Fruit fly (Drosophila melanogaster): ENCODE measurements around the gene rg.

Gene rg

dm6 chrX:5041525-5042454, 43.8 kb upstream of the rg start (continued):
- peak; percentile 77; the same call in 2 of the 3 replicates for TF ChIP-seq CG6175 (GFP tag; IDR thresholded peaks at IDR 0.05)
- no peak for TF ChIP-seq B-H2 (GFP tag; optimal IDR thresholded peaks at IDR 0.05)
- 0 out of 2 replicates have a peak, but pooled peaks have one; percentile 18 for TF ChIP-seq Rx (GFP tag; IDR thresholded peaks at IDR 0.05)
- no peak for TF ChIP-seq CG8089 (GFP tag; optimal IDR thresholded peaks at IDR 0.05)
- no peak for TF ChIP-seq Stat92E (GFP tag; optimal IDR thresholded peaks at IDR 0.05)
- no peak for TF ChIP-seq Camta (GFP tag; optimal IDR thresholded peaks at IDR 0.05)
- TF ChIP-seq CG17361 (GFP tag; IDR thresholded peaks at IDR 0.05), result 0 out of 3 replicates have a peak, but pooled peaks have one; percentile 20
- no peak for TF ChIP-seq zen2 (GFP tag; IDR thresholded peaks at IDR 0.05; ENCODE audit: partially characterized antibody)
- TF ChIP-seq CG10267 (tag; optimal IDR thresholded peaks at IDR 0.05), result peak; percentile 33
- TF ChIP-seq Meics (GFP tag; optimal IDR thresholded peaks at IDR 0.05), result peak; percentile 67
- no peak for TF ChIP-seq salm (tag; optimal IDR thresholded peaks at IDR 0.05)
- no peak for TF ChIP-seq Myb (GFP tag; optimal IDR thresholded peaks at IDR 0.05)
- TF ChIP-seq Hsf (GFP tag; optimal IDR thresholded peaks at IDR 0.05), result peak; percentile 18
- TF ChIP-seq ftz-f1 (GFP tag; optimal IDR thresholded peaks at IDR 0.05), result no peak
- TF ChIP-seq CG14050 (GFP tag; IDR thresholded peaks at IDR 0.05), result peak; percentile 59; the same call in 2 of the 3 replicates
- no peak for TF ChIP-seq CG17912 (GFP tag; optimal IDR thresholded peaks at IDR 0.05)
- peak; percentile 18; the same call in 1 of the 2 replicates for TF ChIP-seq CG11696 (GFP tag; IDR thresholded peaks at IDR 0.05)
- TF ChIP-seq Fer2 (tag; optimal IDR thresholded peaks at IDR 0.05), result no peak
- no peak for TF ChIP-seq CG2129 (GFP tag; IDR thresholded peaks at IDR 0.05; ENCODE audit: partially characterized antibody)
- no peak for TF ChIP-seq dm (GFP tag; optimal IDR thresholded peaks at IDR 0.05)
- TF ChIP-seq CG7987 (GFP tag; optimal IDR thresholded peaks at IDR 0.05), result no peak
- TF ChIP-seq da (GFP tag; optimal IDR thresholded peaks at IDR 0.05), result no peak
- TF ChIP-seq CG10209 (GFP tag; optimal IDR thresholded peaks at IDR 0.05), result peak; percentile 56
- no peak for TF ChIP-seq Ets97D (GFP tag; optimal IDR thresholded peaks at IDR 0.05)
- peak; percentile 73 for TF ChIP-seq CG9215 (GFP tag; IDR thresholded peaks at IDR 0.05)
- peak; percentile 16 for TF ChIP-seq ewg (GFP tag; optimal IDR thresholded peaks at IDR 0.05)
- TF ChIP-seq MTF-1 (GFP tag; optimal IDR thresholded peaks at IDR 0.05; ENCODE audit: borderline replicate concordance), result no peak
- TF ChIP-seq nau (GFP tag; optimal IDR thresholded peaks at IDR 0.05), result peak; percentile 19
- peak; percentile 42 for TF ChIP-seq bab2 (GFP tag; optimal IDR thresholded peaks at IDR 0.05)
- no peak for TF ChIP-seq CG11723 (GFP tag; optimal IDR thresholded peaks at IDR 0.05)
- TF ChIP-seq CoRest (tag; optimal IDR thresholded peaks at IDR 0.05), result peak; percentile 63
- TF ChIP-seq CG16863 (GFP tag; optimal IDR thresholded peaks at IDR 0.05), result no peak
- TF ChIP-seq hbn (GFP tag; IDR thresholded peaks at IDR 0.05; ENCODE audit: partially characterized antibody), result no peak
- peak; percentile 25 for TF ChIP-seq CG13624 (GFP tag; optimal IDR thresholded peaks at IDR 0.05)
- peak; percentile 90 for TF ChIP-seq CG14014 (GFP tag; IDR thresholded peaks at IDR 0.05)
- no peak for TF ChIP-seq Hr78 (GFP tag; optimal IDR thresholded peaks at IDR 0.05)
- peak in 1 of 2 experiments; percentile 45 for TF ChIP-seq eve (GFP tag; optimal IDR thresholded peaks at IDR 0.05)
- no peak for TF ChIP-seq amos (GFP tag; IDR thresholded peaks at IDR 0.05; ENCODE audit: partially characterized antibody)
- TF ChIP-seq CG9609 (GFP tag; optimal IDR thresholded peaks at IDR 0.05), result no peak
- TF ChIP-seq CG6683 (GFP tag; optimal IDR thresholded peaks at IDR 0.05), result peak; percentile 4
- peak; percentile 52 for TF ChIP-seq NfI (GFP tag; optimal IDR thresholded peaks at IDR 0.05)
- peak; percentile 52; the same call in 2 of the 4 replicates for TF ChIP-seq Gug (GFP tag; IDR thresholded peaks at IDR 0.05)
- peak; percentile 45 for TF ChIP-seq scrt (GFP tag; optimal IDR thresholded peaks at IDR 0.05)
- TF ChIP-seq eyg (GFP tag; optimal IDR thresholded peaks at IDR 0.05), result no peak
- TF ChIP-seq gcm2 (GFP tag; optimal IDR thresholded peaks at IDR 0.05), result no peak
- peak; percentile 68; the same call in 2 of the 3 replicates for TF ChIP-seq ase (GFP tag; IDR thresholded peaks at IDR 0.05)
- TF ChIP-seq CG42726 (GFP tag; IDR thresholded peaks at IDR 0.05; ENCODE audit: partially characterized antibody), result no peak

All from whole organism, embryonic.